Worm (Caenorhabditis elegans): ENCODE results near the gene T24B8.4.

T24B8.4 gene

DNA sequence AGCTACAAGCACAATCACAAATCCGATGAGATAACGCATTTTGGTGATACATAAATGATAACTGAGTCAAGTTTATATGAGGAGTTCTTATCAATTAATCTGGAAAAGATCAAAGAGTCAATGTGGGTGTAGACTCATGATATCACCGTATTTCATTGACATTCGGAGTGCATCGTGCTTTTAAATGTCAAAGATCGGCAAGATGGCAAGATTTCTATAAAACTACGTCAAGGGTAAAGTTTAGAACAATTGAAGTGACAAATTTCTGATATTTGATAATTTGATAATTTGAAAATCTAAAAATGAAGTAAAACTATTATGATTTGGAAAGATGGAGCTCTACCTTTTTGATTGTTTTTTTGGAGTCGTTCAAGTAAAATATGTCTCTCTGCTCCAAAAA, 12.5 kb upstream of the T24B8.4 start, which contains the start of gene sysm-1:
Gene sysm-1, minus strand, starts transcription at position 101 of the 400 bp plus-strand sequence.
- peak; percentile 27 for TF ChIP-seq elt-2 (tag; optimal IDR thresholded peaks at IDR 0.05)
- no peak for TF ChIP-seq nhr-76 (tag; optimal IDR thresholded peaks at IDR 0.05)

DNA sequence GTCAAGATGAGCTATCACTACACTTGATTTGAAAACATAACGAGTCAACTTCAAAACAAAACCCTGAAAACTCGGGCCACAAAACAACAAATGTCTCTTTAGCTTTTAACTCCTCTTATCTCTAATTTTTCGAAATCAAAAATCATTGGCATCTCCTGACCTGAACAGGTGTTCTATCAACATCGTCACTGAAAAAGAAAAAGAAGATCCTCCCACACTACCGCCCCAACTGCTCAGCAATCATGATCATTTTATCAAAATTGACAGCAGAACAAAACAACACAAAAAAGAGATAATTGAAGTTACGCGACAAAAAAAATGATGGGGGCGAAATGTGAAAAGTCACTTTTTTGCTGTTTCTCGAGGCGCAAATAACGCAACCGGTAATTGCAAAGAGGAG, 7.7 kb upstream of the T24B8.4 start:
- TF ChIP-seq pqm-1 (tag; optimal IDR thresholded peaks at IDR 0.05) (no peak), nfya-1 (tag; optimal IDR thresholded peaks at IDR 0.05; ENCODE audit: insufficient read depth) (peak; percentile 11), nhr-77 (tag; optimal IDR thresholded peaks at IDR 0.05) (no peak)

- TF ChIP-seq snpc-4 (tag; optimal IDR thresholded peaks at IDR 0.05) (no peak), elt-2 (tag; optimal IDR thresholded peaks at IDR 0.05) (peak; percentile 41), pha-4 (tag; optimal IDR thresholded peaks at IDR 0.05) (peak; percentile 60)
Observed at ce11 chrII:9076098-9076879, 5.6 kb upstream of the T24B8.4 start.

- TF ChIP-seq ceh-28 (tag; optimal IDR thresholded peaks at IDR 0.05) (no peak), eor-1 (tag; optimal IDR thresholded peaks at IDR 0.05) (no peak)
Observed at ce11 chrII:9074492-9074891, 3.9 kb upstream of the T24B8.4 start.

DNA sequence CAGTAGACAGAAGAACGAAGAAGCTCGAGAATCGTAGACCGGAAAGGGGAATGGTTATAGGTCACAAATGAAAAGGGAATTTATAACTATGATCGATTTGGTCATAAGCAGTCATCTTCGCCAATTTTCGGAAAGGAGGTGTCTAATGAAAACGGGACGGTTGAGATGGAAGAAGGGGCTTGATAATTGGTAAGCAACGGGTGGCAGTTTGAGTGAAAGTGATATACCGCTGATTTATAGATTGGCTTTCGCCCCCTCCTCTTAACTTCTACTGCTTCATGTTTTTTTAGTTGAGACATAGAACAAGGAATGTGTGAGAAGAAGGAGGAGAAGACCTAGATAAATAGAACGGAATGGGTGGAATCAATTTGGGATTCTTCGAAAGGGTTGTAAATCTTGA, 2.1 kb upstream of the T24B8.4 start:
- TF ChIP-seq nhr-237 (tag; optimal IDR thresholded peaks at IDR 0.05) (no peak), daf-12 (tag; optimal IDR thresholded peaks at IDR 0.05) (no peak), R02D3.7 (tag; optimal IDR thresholded peaks at IDR 0.05) (no peak), fkh-2 (tag; optimal IDR thresholded peaks at IDR 0.05) (no peak), nhr-25 (tag; optimal IDR thresholded peaks at IDR 0.05) (no peak), ceh-82 (tag; optimal IDR thresholded peaks at IDR 0.05) (no peak), fos-1 (tag; optimal IDR thresholded peaks at IDR 0.05) (no peak), mml-1 (tag; optimal IDR thresholded peaks at IDR 0.05) (no peak), elt-3 (tag; optimal IDR thresholded peaks at IDR 0.05) (no peak), ama-1 (optimal IDR thresholded peaks at IDR 0.05) (no peak), pha-4 (tag; optimal IDR thresholded peaks at IDR 0.05) (no peak), unc-39 (tag; optimal IDR thresholded peaks at IDR 0.05) (no peak), ztf-4 (tag; optimal IDR thresholded peaks at IDR 0.05) (no peak), pqm-1 (tag; optimal IDR thresholded peaks at IDR 0.05) (no peak), eor-1 (tag; optimal IDR thresholded peaks at IDR 0.05) (no peak), tbx-2 (tag; optimal IDR thresholded peaks at IDR 0.05) (no peak), ceh-9 (tag; optimal IDR thresholded peaks at IDR 0.05) (no peak), egl-5 (tag; optimal IDR thresholded peaks at IDR 0.05) (no peak)

- TF ChIP-seq ceh-82 (tag; optimal IDR thresholded peaks at IDR 0.05) (no peak), ztf-11 (tag; optimal IDR thresholded peaks at IDR 0.05) (no peak), nhr-23 (tag; optimal IDR thresholded peaks at IDR 0.05) (no peak), nhr-237 (tag; optimal IDR thresholded peaks at IDR 0.05) (no peak), ama-1 (optimal IDR thresholded peaks at IDR 0.05) (no peak), mml-1 (tag; optimal IDR thresholded peaks at IDR 0.05) (no peak)
Observed at ce11 chrII:9069836-9070235, 804 bp downstream of the T24B8.4 start.

- peak; percentile 54 for TF ChIP-seq nhr-25 (tag; optimal IDR thresholded peaks at IDR 0.05)
- TF ChIP-seq fos-1 (tag; optimal IDR thresholded peaks at IDR 0.05): no peak
- TF ChIP-seq elt-1 (tag; optimal IDR thresholded peaks at IDR 0.05): peak; percentile 94
- TF ChIP-seq nhr-237 (tag; optimal IDR thresholded peaks at IDR 0.05): no peak
- TF ChIP-seq lin-15B (tag; optimal IDR thresholded peaks at IDR 0.05): no peak
- no peak for TF ChIP-seq nhr-12 (tag; optimal IDR thresholded peaks at IDR 0.05)
Observed at ce11 chrII:9064437-9064836, 6.2 kb downstream of the T24B8.4 start.

Data from whole organism, L3 larva.